Worm (Caenorhabditis elegans): ENCODE data around the gene clec-78.

DNA sequence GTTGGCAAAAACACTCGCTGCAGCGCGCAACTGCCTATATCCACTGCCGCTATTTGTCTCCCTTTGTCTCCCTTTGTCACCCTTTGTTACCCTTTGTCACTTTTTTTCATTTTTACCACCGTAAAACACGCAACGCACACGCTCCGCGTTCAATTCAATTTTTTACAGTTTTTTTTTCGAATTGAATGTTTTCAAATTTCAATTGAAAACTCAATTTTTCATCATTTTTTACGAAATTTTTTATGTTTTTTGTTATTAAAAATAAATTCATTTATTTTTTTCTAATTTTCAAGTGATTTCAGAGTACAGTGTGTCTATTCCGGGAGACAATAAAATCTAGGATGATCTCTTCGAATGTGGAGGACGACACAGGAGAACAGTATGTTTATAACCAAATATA, 45.9 kb upstream of the clec-78 start, which contains the start of gene Y46C8AL.11:
- TF ChIP-seq tab-1 (GFP tag; IDR thresholded peaks at IDR 0.05) (no peak), ztf-29 (GFP tag; IDR thresholded peaks at IDR 0.05) (no peak), flt-1 (GFP tag; IDR thresholded peaks at IDR 0.05) (no peak)

Measured in whole organism, midembryonic.